Fruit fly (Drosophila melanogaster): ENCODE measurements around the gene Cyp305a1.

Gene Cyp305a1

dm6 chr3L:19791688-19792073 is 21.5 kb downstream of the Cyp305a1 start (continued):
- TF ChIP-seq salm (tag; optimal IDR thresholded peaks at IDR 0.05), result peak; percentile 1
- peak; percentile 58; the same call in 2 of the 3 replicates for TF ChIP-seq CG34224 (GFP tag; IDR thresholded peaks at IDR 0.05; ENCODE audit: partially characterized antibody)
- no peak for TF ChIP-seq CG12104 (GFP tag; optimal IDR thresholded peaks at IDR 0.05)
- TF ChIP-seq CG15514 (GFP tag; optimal IDR thresholded peaks at IDR 0.05), result peak; percentile 35
- no peak for TF ChIP-seq Lpt (GFP tag; optimal IDR thresholded peaks at IDR 0.05)
- TF ChIP-seq fru (optimal IDR thresholded peaks at IDR 0.05), result no peak
- TF ChIP-seq nmo (GFP tag; optimal IDR thresholded peaks at IDR 0.05), result no peak
- no peak for TF ChIP-seq bigmax (GFP tag; optimal IDR thresholded peaks at IDR 0.05)
- TF ChIP-seq crp (GFP tag; optimal IDR thresholded peaks at IDR 0.05), result no peak
- peak; percentile 68 for TF ChIP-seq Atf6 (GFP tag; IDR thresholded peaks at IDR 0.05)
- no peak for TF ChIP-seq H2.0 (GFP tag; IDR thresholded peaks at IDR 0.05)
- peak; percentile 86 for TF ChIP-seq crol (GFP tag; IDR thresholded peaks at IDR 0.05)
- no peak for TF ChIP-seq CG12391 (tag; optimal IDR thresholded peaks at IDR 0.05)
- TF ChIP-seq ranshi (GFP tag; IDR thresholded peaks at IDR 0.05), result no peak
- TF ChIP-seq amos (GFP tag; IDR thresholded peaks at IDR 0.05; ENCODE audit: partially characterized antibody), result no peak
- 0 out of 2 replicates have a peak, but pooled peaks have one; percentile 18 for TF ChIP-seq stc (GFP tag; IDR thresholded peaks at IDR 0.05)
- TF ChIP-seq HLH54F (GFP tag; optimal IDR thresholded peaks at IDR 0.05), result no peak
- TF ChIP-seq CG31365 (tag; optimal IDR thresholded peaks at IDR 0.05), result peak; percentile 18
- no peak for TF ChIP-seq CG11085 (GFP tag; IDR thresholded peaks at IDR 0.05)
- TF ChIP-seq run (tag; optimal IDR thresholded peaks at IDR 0.05), result no peak
- TF ChIP-seq Med (GFP tag), result peak; percentile 83
- TF ChIP-seq pros (GFP tag; optimal IDR thresholded peaks at IDR 0.05), result peak; percentile 98
- peak; percentile 30; the same call in 1 of the 2 replicates for TF ChIP-seq peb (GFP tag; IDR thresholded peaks at IDR 0.05)
- TF ChIP-seq CG9876 (GFP tag; optimal IDR thresholded peaks at IDR 0.05), result peak; percentile 21
- peak; percentile 7 for TF ChIP-seq CG17359 (tag; optimal IDR thresholded peaks at IDR 0.05)
- TF ChIP-seq CG10431 (GFP tag; optimal IDR thresholded peaks at IDR 0.05), result peak; percentile 92
- no peak; the same call in 1 of the 2 replicates for TF ChIP-seq wdn (GFP tag; IDR thresholded peaks at IDR 0.05)
- TF ChIP-seq CG30403 (GFP tag; optimal IDR thresholded peaks at IDR 0.05), result no peak
- no peak for TF ChIP-seq gsb-n (tag; optimal IDR thresholded peaks at IDR 0.05)
- TF ChIP-seq grau (tag; optimal IDR thresholded peaks at IDR 0.05), result no peak
- TF ChIP-seq Optix (GFP tag; IDR thresholded peaks at IDR 0.05), result no peak
- no peak for TF ChIP-seq knrl (GFP tag; IDR thresholded peaks at IDR 0.05; ENCODE audit: partially characterized antibody)
- no peak for TF ChIP-seq CG4404 (GFP tag; IDR thresholded peaks at IDR 0.05)
- TF ChIP-seq bbx (GFP tag; IDR thresholded peaks at IDR 0.05; ENCODE audit: partially characterized antibody), result no peak
- TF ChIP-seq CG6854 (GFP tag; optimal IDR thresholded peaks at IDR 0.05), result peak; percentile 18
- no peak for TF ChIP-seq Side (GFP tag; optimal IDR thresholded peaks at IDR 0.05)
- TF ChIP-seq HLHmδ (GFP tag; optimal IDR thresholded peaks at IDR 0.05), result peak; percentile 21
- TF ChIP-seq mirr (GFP tag; optimal IDR thresholded peaks at IDR 0.05), result peak; percentile 70
- peak; percentile 49 for TF ChIP-seq CG13894 (tag; optimal IDR thresholded peaks at IDR 0.05)
- TF ChIP-seq CrebB (tag; optimal IDR thresholded peaks at IDR 0.05), result peak; percentile 14
- TF ChIP-seq esg (GFP tag; conservative IDR thresholded peaks at IDR 0.05), result no peak
- TF ChIP-seq Ravus (GFP tag; IDR thresholded peaks at IDR 0.05), result no peak
- no peak for TF ChIP-seq sim (GFP tag; IDR thresholded peaks at IDR 0.05)
- TF ChIP-seq gem (tag; optimal IDR thresholded peaks at IDR 0.05), result no peak
- TF ChIP-seq CG17802 (tag; optimal IDR thresholded peaks at IDR 0.05), result no peak
- peak; percentile 33 for TF ChIP-seq HmgZ (tag; optimal IDR thresholded peaks at IDR 0.05)
- TF ChIP-seq CG8290 (GFP tag; optimal IDR thresholded peaks at IDR 0.05), result no peak
- TF ChIP-seq CG8290 (tag; optimal IDR thresholded peaks at IDR 0.05), result peak in 1 of 2 experiments; percentile 52
- TF ChIP-seq GATAe (GFP tag; conservative IDR thresholded peaks at IDR 0.05), result peak; percentile 95
- TF ChIP-seq NfI (GFP tag; optimal IDR thresholded peaks at IDR 0.05), result peak; percentile 10
- no peak for TF ChIP-seq CG17361 (GFP tag; IDR thresholded peaks at IDR 0.05)
- TF ChIP-seq Sry-δ (GFP tag; optimal IDR thresholded peaks at IDR 0.05), result no peak
